Worm (Caenorhabditis elegans): ENCODE results near the gene F58B4.7.
A peak's percentile ranks its signal among the peaks of the same experiment; 100 is the strongest.

F58B4.7 gene

ce11 chrV:10937294-10937693 lies 14.2 kb upstream of the F58B4.7 start (continued):
- TF ChIP-seq dve-1 (tag; optimal IDR thresholded peaks at IDR 0.05; ENCODE audit: insufficient read depth) (peak; percentile 37), gei-8 (GFP tag; optimal IDR thresholded peaks at IDR 0.05) (peak; percentile 43), fkh-10 (GFP tag; optimal IDR thresholded peaks at IDR 0.05) (peak; percentile 95), mxl-2 (GFP tag; conservative IDR thresholded peaks at IDR 0.05) (no peak), F10B5.3 (tag; optimal IDR thresholded peaks at IDR 0.05) (no peak), Y75B8A.6 (GFP tag; IDR thresholded peaks at IDR 0.05) (no peak), cey-2 (tag; optimal IDR thresholded peaks at IDR 0.05; ENCODE audit: borderline replicate concordance, insufficient read depth) (no peak), daf-12 (tag; optimal IDR thresholded peaks at IDR 0.05) (no peak), jun-1 (tag; optimal IDR thresholded peaks at IDR 0.05) (no peak), lin-1 (GFP tag; IDR thresholded peaks at IDR 0.05) (no peak), mxl-3 (GFP tag; optimal IDR thresholded peaks at IDR 0.05) (no peak), daf-16 (GFP tag; optimal IDR thresholded peaks at IDR 0.05) (no peak), daf-16 (tag; optimal IDR thresholded peaks at IDR 0.05) (peak; percentile 22), nhr-11 (tag; optimal IDR thresholded peaks at IDR 0.05) (peak; percentile 22), R02D3.7 (tag; optimal IDR thresholded peaks at IDR 0.05) (no peak), unc-39 (tag; optimal IDR thresholded peaks at IDR 0.05) (no peak), Y5F2A.4 (GFP tag; optimal IDR thresholded peaks at IDR 0.05) (no peak), hmg-1.1 (GFP tag; IDR thresholded peaks at IDR 0.05) (no peak), dmd-6 (GFP tag; IDR thresholded peaks at IDR 0.05) (peak; percentile 65), fos-1 (tag; optimal IDR thresholded peaks at IDR 0.05) (no peak), ZK546.5 (tag; optimal IDR thresholded peaks at IDR 0.05) (no peak), zfp-2 (tag; optimal IDR thresholded peaks at IDR 0.05) (no peak), unc-62 (GFP tag; optimal IDR thresholded peaks at IDR 0.05 in 1 of 2) (peak in 1 of 2 experiments; percentile 66), unc-62 (tag; optimal IDR thresholded peaks at IDR 0.05) (no peak), unc-130 (GFP tag; optimal IDR thresholded peaks at IDR 0.05) (no peak), lin-15B (tag; optimal IDR thresholded peaks at IDR 0.05) (no peak), tra-1 (GFP tag; IDR thresholded peaks at IDR 0.05) (no peak), hif-1 (tag; optimal IDR thresholded peaks at IDR 0.05) (peak in 1 of 2 experiments; percentile 43), pqm-1 (tag; optimal IDR thresholded peaks at IDR 0.05) (no peak), nhr-111 (GFP tag; optimal IDR thresholded peaks at IDR 0.05) (no peak), ceh-44 (GFP tag; IDR thresholded peaks at IDR 0.05) (no peak), tag-97 (GFP tag; IDR thresholded peaks at IDR 0.05) (no peak), madf-5 (GFP tag; IDR thresholded peaks at IDR 0.05) (no peak), dpl-1 (GFP tag; optimal IDR thresholded peaks at IDR 0.05) (no peak), nhr-76 (tag; optimal IDR thresholded peaks at IDR 0.05) (no peak), ZK337.2 (GFP tag; IDR thresholded peaks at IDR 0.05) (no peak), nhr-42 (GFP tag; IDR thresholded peaks at IDR 0.05) (0 out of 2 replicates have a peak, but pooled peaks have one; percentile 16), nhr-28 (tag; optimal IDR thresholded peaks at IDR 0.05) (peak; percentile 48), sdz-12 (GFP tag; optimal IDR thresholded peaks at IDR 0.05) (no peak), arid-1 (GFP tag; conservative IDR thresholded peaks at IDR 0.05) (no peak), spr-1 (tag; optimal IDR thresholded peaks at IDR 0.05) (no peak), lin-39 (tag; optimal IDR thresholded peaks at IDR 0.05) (no peak), pha-4 (GFP tag; IDR thresholded peaks at IDR 0.05) (no peak; the same call in 1 of the 2 replicates), pha-4 (tag; optimal IDR thresholded peaks at IDR 0.05) (no peak), mdl-1 (tag; optimal IDR thresholded peaks at IDR 0.05) (peak in 1 of 2 experiments; percentile 29)
